Fruit fly (Drosophila melanogaster) whole organism, adult: ENCODE measurements around the gene RpL10Ab.

Source experiments
- CG11617 ChIP-seq: fragments of 200-800 bp; sonication (Bioruptor generic); optimal IDR thresholded peaks from 2 replicates; lab custom pipeline; 2017; ENCODE audit warnings: mild to moderate bottlenecking, missing biosample characterization, missing genetic modification reagents, missing genetic modification characterization
- CG12768 ChIP-seq: fragments of 200-800 bp; sonication (Bioruptor generic); optimal IDR thresholded peaks from 2 replicates; lab custom pipeline; 2017; ENCODE audit warnings: missing biosample characterization, missing genetic modification characterization, mild to moderate bottlenecking, moderate library complexity, missing genetic modification reagents
- CG14711 ChIP-seq: fragments of 200-800 bp; sonication (Bioruptor generic); optimal IDR thresholded peaks from 2 replicates; lab custom pipeline; 2018; ENCODE audit warnings: missing biosample characterization, mild to moderate bottlenecking, missing genetic modification characterization, moderate library complexity
- CG1620 ChIP-seq: fragments of 200-800 bp; sonication (Bioruptor generic); optimal IDR thresholded peaks from 2 replicates; lab custom pipeline; 2016; ENCODE audit warnings: missing biosample characterization, missing genetic modification characterization
- CG33017 ChIP-seq: fragments of 200-800 bp; sonication (Bioruptor generic); optimal IDR thresholded peaks from 2 replicates; lab custom pipeline; 2018; ENCODE audit warnings: missing biosample characterization, mild to moderate bottlenecking, missing genetic modification characterization, moderate library complexity
- CG5204 ChIP-seq: fragments of 200-800 bp; sonication (Bioruptor generic); optimal IDR thresholded peaks from 2 replicates; lab custom pipeline; 2016; ENCODE audit warnings: missing biosample characterization, missing genetic modification characterization
- CG7045 ChIP-seq: fragments of 200-800 bp; sonication (Bioruptor generic); optimal IDR thresholded peaks from 2 replicates; lab custom pipeline; 2017; ENCODE audit warnings: missing biosample characterization, mild to moderate bottlenecking, missing genetic modification characterization
- CG7101 ChIP-seq: fragments of 200-800 bp; sonication (Bioruptor generic); optimal IDR thresholded peaks from 2 replicates; lab custom pipeline; 2018; ENCODE audit warnings: missing biosample characterization, mild to moderate bottlenecking, missing genetic modification characterization, moderate library complexity
- Clk ChIP-seq: fragments of 200-800 bp; sonication (Bioruptor generic); optimal IDR thresholded peaks from 2 replicates; lab custom pipeline; 2017; ENCODE audit warnings: missing biosample characterization, missing genetic modification characterization
- Crg-1 ChIP-seq: fragments of 200-800 bp; sonication (Bioruptor generic); optimal IDR thresholded peaks from 2 replicates; lab custom pipeline; 2016; ENCODE audit warnings: missing biosample characterization, missing genetic modification characterization
- Hr96 ChIP-seq: fragments of 200-800 bp; sonication (Bioruptor generic); optimal IDR thresholded peaks from 2 replicates; lab custom pipeline; 2016; ENCODE audit warnings: missing biosample characterization, missing genetic modification characterization
- Mnt ChIP-seq: fragments of 200-800 bp; sonication (Bioruptor generic); optimal IDR thresholded peaks from 2 replicates; lab custom pipeline; 2016; ENCODE audit warnings: missing biosample characterization, mild to moderate bottlenecking, missing genetic modification characterization
- bab1 ChIP-seq: fragments of 200-800 bp; sonication (Bioruptor generic); optimal IDR thresholded peaks from 3 replicates; lab custom pipeline; 2019; ENCODE audit warnings: missing biosample characterization, mild to moderate bottlenecking, missing genetic modification characterization, moderate library complexity
- cic ChIP-seq: fragments of 200-800 bp; sonication (Bioruptor generic); optimal IDR thresholded peaks from 2 replicates; lab custom pipeline; 2017; ENCODE audit warnings: missing biosample characterization, mild to moderate bottlenecking, missing genetic modification characterization, moderate library complexity
- cnc ChIP-seq, 2 experiments: fragments of >200 bp; optimal IDR thresholded peaks; 2 replicates each; lab custom pipeline; 2017
- kay ChIP-seq: fragments of 200-800 bp; sonication (Bioruptor generic); peaks from one replicate; lab custom pipeline; 2016; ENCODE audit warnings: missing biosample characterization, missing genetic modification characterization, borderline replicate concordance
- ovo ChIP-seq: fragments of 200-800 bp; sonication (Bioruptor generic); optimal IDR thresholded peaks from 2 replicates; lab custom pipeline; 2016; ENCODE audit warnings: missing biosample characterization, missing genetic modification characterization
- pad ChIP-seq: fragments of 200-800 bp; sonication (Bioruptor generic); optimal IDR thresholded peaks from 3 replicates; lab custom pipeline; 2017; ENCODE audit warnings: missing biosample characterization, missing genetic modification characterization, mild to moderate bottlenecking, moderate library complexity, missing genetic modification reagents
- tj ChIP-seq: fragments of 200-800 bp; sonication (Bioruptor generic); optimal IDR thresholded peaks from 3 replicates; lab custom pipeline; 2017; ENCODE audit warnings: missing biosample characterization, mild to moderate bottlenecking, missing genetic modification characterization, moderate library complexity
- toe ChIP-seq: fragments of 200-800 bp; sonication (Bioruptor generic); optimal IDR thresholded peaks from 2 replicates; lab custom pipeline; 2016; ENCODE audit warnings: missing biosample characterization, missing genetic modification characterization

The RpL10Ab gene

dm6 chr3L:11800761-11801160 is 21.9 kb upstream of the RpL10Ab start, which contains the start of gene Gcat:
Gene Gcat (minus strand): TSS chr3L:11800861.
- no peak for TF ChIP-seq Mnt
- TF ChIP-seq cnc (optimal IDR thresholded peaks at IDR 0.05; lab: Kevin White, UChicago), result no peak
- no peak for TF ChIP-seq CG33017 (tag; lab: Kevin White, UChicago)
- no peak for TF ChIP-seq tj (GFP tag; lab: Kevin White, UChicago)
- TF ChIP-seq cic (GFP tag; lab: Kevin White, UChicago), result no peak
- TF ChIP-seq Hr96 (GFP tag; lab: Kevin White, UChicago), result no peak
- no peak for TF ChIP-seq bab1
- no peak for TF ChIP-seq toe (GFP tag; lab: Kevin White, UChicago)
- TF ChIP-seq ovo (GFP tag; lab: Kevin White, UChicago), result no peak
- no peak for TF ChIP-seq CG7101 (tag; lab: Kevin White, UChicago)
- no peak for TF ChIP-seq CG12768 (GFP tag; lab: Kevin White, UChicago)
- no peak for TF ChIP-seq CG1620 (GFP tag; lab: Kevin White, UChicago)
- TF ChIP-seq pad (GFP tag; lab: Kevin White, UChicago), result no peak
- TF ChIP-seq CG14711 (tag; lab: Kevin White, UChicago), result no peak
- no peak for TF ChIP-seq Clk (GFP tag; lab: Kevin White, UChicago)
- no peak for TF ChIP-seq kay (GFP tag; lab: Kevin White, UChicago)
- no peak for TF ChIP-seq Crg-1 (GFP tag; lab: Kevin White, UChicago)

- no peak for TF ChIP-seq CG12768 (GFP tag; lab: Kevin White, UChicago)
- no peak for TF ChIP-seq Crg-1 (GFP tag; lab: Kevin White, UChicago)
- TF ChIP-seq kay (GFP tag; lab: Kevin White, UChicago), result no peak
- no peak for TF ChIP-seq pad (GFP tag; lab: Kevin White, UChicago)
- TF ChIP-seq toe (GFP tag; lab: Kevin White, UChicago), result no peak
Measured at dm6 chr3L:11801622-11802021, 21.0 kb upstream of the RpL10Ab start.

dm6 chr3L:11814655-11815054 is 8.0 kb upstream of the RpL10Ab start, which contains the start of gene Cubn2:
Gene Cubn2 (minus strand): TSS chr3L:11814755.
- TF ChIP-seq ovo (GFP tag; lab: Kevin White, UChicago) (no peak), Crg-1 (GFP tag; lab: Kevin White, UChicago) (no peak), pad (GFP tag; lab: Kevin White, UChicago) (no peak), CG14711 (tag; lab: Kevin White, UChicago) (no peak), Hr96 (GFP tag; lab: Kevin White, UChicago) (no peak), toe (GFP tag; lab: Kevin White, UChicago) (no peak), CG7045 (GFP tag; lab: Kevin White, UChicago) (no peak), CG1620 (GFP tag; lab: Kevin White, UChicago) (no peak), CG33017 (tag; lab: Kevin White, UChicago) (no peak), CG5204 (no peak), tj (GFP tag; lab: Kevin White, UChicago) (no peak), CG12768 (GFP tag; lab: Kevin White, UChicago) (no peak), bab1 (no peak), CG7101 (tag; lab: Kevin White, UChicago) (no peak), cic (GFP tag; lab: Kevin White, UChicago) (no peak), CG11617 (GFP tag; lab: Kevin White, UChicago) (no peak), cnc (optimal IDR thresholded peaks at IDR 0.05; lab: Kevin White, UChicago) (no peak), Clk (GFP tag; lab: Kevin White, UChicago) (no peak), Mnt (no peak), kay (GFP tag; lab: Kevin White, UChicago) (no peak)

- TF ChIP-seq kay (GFP tag; lab: Kevin White, UChicago) (peak; percentile 81), CG7045 (GFP tag; lab: Kevin White, UChicago) (no peak), bab1 (peak; percentile 52), tj (GFP tag; lab: Kevin White, UChicago) (peak; percentile 14), CG11617 (GFP tag; lab: Kevin White, UChicago) (no peak), Hr96 (GFP tag; lab: Kevin White, UChicago) (no peak)
Measured at dm6 chr3L:11815220-11815797, 7.3 kb upstream of the RpL10Ab start, which contains the start of gene CG14130. Gene CG14130 (plus strand): TSS chr3L:11815444.

dm6 chr3L:11816641-11817040 is 6.0 kb upstream of the RpL10Ab start:
- no peak for TF ChIP-seq ovo (GFP tag; lab: Kevin White, UChicago)
- TF ChIP-seq kay (GFP tag; lab: Kevin White, UChicago), result peak; percentile 73

- TF ChIP-seq tj (GFP tag; lab: Kevin White, UChicago), result peak; percentile 99
- TF ChIP-seq toe (GFP tag; lab: Kevin White, UChicago), result peak; percentile 24
- TF ChIP-seq bab1, result peak; percentile 64
- peak; percentile 37 for TF ChIP-seq CG11617 (GFP tag; lab: Kevin White, UChicago)
- TF ChIP-seq Crg-1 (GFP tag; lab: Kevin White, UChicago), result no peak
- no peak for TF ChIP-seq pad (GFP tag; lab: Kevin White, UChicago)
- TF ChIP-seq Mnt, result peak; percentile 89
- TF ChIP-seq CG5204, result no peak
- peak; percentile 65 to 92 for TF ChIP-seq cnc (optimal IDR thresholded peaks at IDR 0.05; lab: Kevin White, UChicago)
- peak; percentile 83 for TF ChIP-seq ovo (GFP tag; lab: Kevin White, UChicago)
- TF ChIP-seq Clk (GFP tag; lab: Kevin White, UChicago), result no peak
- TF ChIP-seq cic (GFP tag; lab: Kevin White, UChicago), result peak; percentile 91
- TF ChIP-seq kay (GFP tag; lab: Kevin White, UChicago), result peak; percentile 99
- TF ChIP-seq CG7045 (GFP tag; lab: Kevin White, UChicago), result peak; percentile 32
- no peak for TF ChIP-seq CG14711 (tag; lab: Kevin White, UChicago)
- peak; percentile 60 for TF ChIP-seq CG33017 (tag; lab: Kevin White, UChicago)
- peak; percentile 12 for TF ChIP-seq CG12768 (GFP tag; lab: Kevin White, UChicago)
- TF ChIP-seq CG7101 (tag; lab: Kevin White, UChicago), result peak; percentile 51
- TF ChIP-seq CG1620 (GFP tag; lab: Kevin White, UChicago), result peak; percentile 33
- peak; percentile 30 for TF ChIP-seq Hr96 (GFP tag; lab: Kevin White, UChicago)
Measured at dm6 chr3L:11819639-11820456, 2.8 kb upstream of the RpL10Ab start.
